Fruit fly (Drosophila melanogaster) whole organism, embryonic: ENCODE data around the gene CG43136.

Source experiments
- Ada2b ChIP-seq: fragments of 200-800 bp; sonication (Bioruptor generic); IDR thresholded peaks from 2 replicates; pipeline ENCODE4 v1.3.6; 2022; ENCODE audit warnings: missing biosample characterization, missing genetic modification characterization
- Bteb2 ChIP-seq: fragments of 200-800 bp; sonication (Bioruptor generic); optimal IDR thresholded peaks from 2 replicates; lab custom pipeline; 2016; ENCODE audit warnings: missing biosample characterization, missing genetic modification characterization
- CG10147 ChIP-seq: fragments of 200-800 bp; sonication (Bioruptor generic); optimal IDR thresholded peaks from 2 replicates; lab custom pipeline; 2019; ENCODE audit warnings: missing biosample characterization, mild to moderate bottlenecking, missing genetic modification characterization, moderate library complexity
- CG10209 ChIP-seq: fragments of 200-800 bp; sonication (Bioruptor generic); optimal IDR thresholded peaks from 3 replicates; lab custom pipeline; 2017; ENCODE audit warnings: missing biosample characterization, mild to moderate bottlenecking, missing genetic modification characterization, missing genetic modification reagents
- CG10462 ChIP-seq: fragments of 200-800 bp; sonication (Bioruptor generic); optimal IDR thresholded peaks from 2 replicates; lab custom pipeline; 2016; ENCODE audit warnings: missing biosample characterization, missing genetic modification characterization
- CG10565 ChIP-seq: fragments of 200-800 bp; sonication (Bioruptor generic); optimal IDR thresholded peaks from 3 replicates; lab custom pipeline; 2016; ENCODE audit warnings: missing biosample characterization, mild to moderate bottlenecking, missing genetic modification characterization
- CG1529 ChIP-seq: fragments of 200-800 bp; sonication (Bioruptor generic); optimal IDR thresholded peaks from 3 replicates; lab custom pipeline; 2018; ENCODE audit warnings: missing biosample characterization, missing genetic modification characterization
- CG17359 ChIP-seq: fragments of 200-800 bp; sonication (Bioruptor generic); optimal IDR thresholded peaks from 3 replicates; lab custom pipeline; 2018; ENCODE audit warnings: missing biosample characterization, mild to moderate bottlenecking, missing genetic modification characterization, moderate library complexity
- CG17361 ChIP-seq: fragments of 200-800 bp; sonication (Bioruptor generic); IDR thresholded peaks from 3 replicates; pipeline ENCODE4 v1.3.6; 2022; ENCODE audit warnings: missing biosample characterization, missing genetic modification characterization
- CG17612 ChIP-seq: fragments of 200-800 bp; sonication (Bioruptor generic); IDR thresholded peaks from 2 replicates; pipeline ENCODE4 v1.3.6; 2022; ENCODE audit warnings: missing biosample characterization, missing genetic modification characterization
- CG17829 ChIP-seq: fragments of 200-800 bp; optimal IDR thresholded peaks from 2 replicates; lab custom pipeline; 2019; ENCODE audit warnings: missing biosample characterization, mild to moderate bottlenecking, missing genetic modification characterization, moderate library complexity
- CG18599 ChIP-seq: fragments of 200-800 bp; sonication (Bioruptor generic); optimal IDR thresholded peaks from 3 replicates; lab custom pipeline; 2017; ENCODE audit warnings: missing biosample characterization, missing genetic modification characterization, mild to moderate bottlenecking, moderate library complexity, missing genetic modification reagents
- CG2116 ChIP-seq: fragments of 200-800 bp; sonication (Bioruptor generic); optimal IDR thresholded peaks from 3 replicates; lab custom pipeline; 2018; ENCODE audit warnings: missing biosample characterization, mild to moderate bottlenecking, missing genetic modification characterization
- CG2889 ChIP-seq: fragments of 200-800 bp; sonication (Bioruptor generic); IDR thresholded peaks from 3 replicates; pipeline ENCODE4 v1.3.6; 2022; ENCODE audit warnings: missing biosample characterization, missing genetic modification characterization
- CG3163 ChIP-seq: fragments of 200-800 bp; sonication (Bioruptor generic); optimal IDR thresholded peaks from 3 replicates; lab custom pipeline; 2016; ENCODE audit warnings: missing biosample characterization, missing genetic modification characterization
- CG34376 ChIP-seq: fragments of 200-800 bp; sonication (Bioruptor generic); optimal IDR thresholded peaks from 2 replicates; lab custom pipeline; 2018; ENCODE audit warnings: missing biosample characterization, mild to moderate bottlenecking, missing genetic modification characterization
- CG3726 ChIP-seq: fragments of 200-800 bp; sonication (Bioruptor generic); IDR thresholded peaks from 3 replicates; pipeline ENCODE4, ENCODE4 v1.3.6; 2022; ENCODE audit warnings: missing biosample characterization, missing genetic modification characterization
- CG3847 ChIP-seq: fragments of 200-800 bp; sonication (Bioruptor generic); IDR thresholded peaks from 2 replicates; pipeline ENCODE4 v1.3.6; 2022; ENCODE audit warnings: missing biosample characterization, missing genetic modification characterization
- CG4820 ChIP-seq: fragments of 200-800 bp; sonication (Bioruptor generic); optimal IDR thresholded peaks from 3 replicates; lab custom pipeline; 2016; ENCODE audit warnings: missing biosample characterization, missing genetic modification characterization
- CG8765 ChIP-seq: fragments of 200-800 bp; sonication (Bioruptor generic); IDR thresholded peaks from 2 replicates; pipeline ENCODE4 v1.3.6; 2022; ENCODE audit warnings: missing biosample characterization, missing genetic modification characterization
- CG9609 ChIP-seq: fragments of 200-800 bp; sonication (Bioruptor generic); optimal IDR thresholded peaks from 3 replicates; lab custom pipeline; 2016; ENCODE audit warnings: missing biosample characterization, missing genetic modification characterization
- Chrac-16 ChIP-seq: fragments of 200-800 bp; sonication (Bioruptor generic); optimal IDR thresholded peaks from 3 replicates; lab custom pipeline; 2016; ENCODE audit warnings: missing biosample characterization, missing genetic modification characterization
- Dip3 ChIP-seq: fragments of 200-800 bp; sonication (Bioruptor generic); optimal IDR thresholded peaks from 3 replicates; lab custom pipeline; 2016; ENCODE audit warnings: missing biosample characterization, missing genetic modification characterization
- Dp ChIP-seq: fragments of 200-800 bp; sonication (Bioruptor generic); optimal IDR thresholded peaks from 2 replicates; lab custom pipeline; 2018; ENCODE audit warnings: missing biosample characterization, mild to moderate bottlenecking, missing genetic modification characterization, moderate library complexity
- Fer1 ChIP-seq: fragments of 200-800 bp; sonication (Bioruptor generic); optimal IDR thresholded peaks from 2 replicates; lab custom pipeline; 2017; ENCODE audit warnings: missing biosample characterization, mild to moderate bottlenecking, missing genetic modification characterization
- GATAe ChIP-seq: fragments of 200-800 bp; sonication (Bioruptor generic); conservative IDR thresholded peaks from 2 replicates; pipeline ENCODE4 v1.3.6; 2022; ENCODE audit warnings: missing biosample characterization, missing genetic modification characterization
- NFAT ChIP-seq: fragments of 200-800 bp; sonication (Bioruptor generic); IDR thresholded peaks from 2 replicates; pipeline ENCODE4 v1.3.6; 2022; ENCODE audit warnings: missing biosample characterization, missing genetic modification characterization
- Nf-YB ChIP-seq: fragments of 200-800 bp; sonication (Bioruptor generic); optimal IDR thresholded peaks from 3 replicates; lab custom pipeline; 2019; ENCODE audit warnings: missing biosample characterization, mild to moderate bottlenecking, missing genetic modification characterization, moderate library complexity
- Nf-YC ChIP-seq: fragments of 200-800 bp; optimal IDR thresholded peaks from 3 replicates; lab custom pipeline; 2019; ENCODE audit warnings: missing biosample characterization, mild to moderate bottlenecking, missing genetic modification characterization, moderate library complexity
- Oaz ChIP-seq: fragments of 200-800 bp; sonication (Bioruptor generic); IDR thresholded peaks from 2 replicates; pipeline ENCODE4 v1.3.6; 2022; ENCODE audit warnings: missing biosample characterization, missing genetic modification characterization
- Trl ChIP-seq, 3 experiments: fragments of >200 bp in 2 of 3; fragments of 200-800 bp in 1 of 3; sonication (Bioruptor generic) in 1 of 3; optimal IDR thresholded peaks; 2 replicates in 1 of 3; 3 replicates in 2 of 3; lab custom pipeline; 2016 to 2017; ENCODE audit warnings: missing biosample characterization in 1 of 3, missing genetic modification characterization in 1 of 3
- ab ChIP-seq: fragments of 200-800 bp; sonication (Bioruptor generic); optimal IDR thresholded peaks from 2 replicates; lab custom pipeline; 2016; ENCODE audit warnings: missing biosample characterization, missing genetic modification characterization
- chm ChIP-seq: fragments of 200-800 bp; sonication (Bioruptor generic); IDR thresholded peaks from 2 replicates; pipeline ENCODE4 v1.3.6; 2022; ENCODE audit warnings: missing biosample characterization, missing genetic modification characterization
- chn ChIP-seq: fragments of 200-800 bp; sonication (Bioruptor generic); optimal IDR thresholded peaks from 2 replicates; lab custom pipeline; 2016; ENCODE audit warnings: missing biosample characterization, missing genetic modification characterization
- dimm ChIP-seq: fragments of 200-800 bp; sonication (Bioruptor generic); IDR thresholded peaks from 2 replicates; pipeline ENCODE4 v1.3.6; 2022; ENCODE audit warnings: missing biosample characterization, missing genetic modification characterization
- dysf ChIP-seq: fragments of 200-800 bp; sonication (Bioruptor generic); IDR thresholded peaks from 3 replicates; pipeline ENCODE4 v1.3.6; 2022; ENCODE audit warnings: missing biosample characterization, missing genetic modification characterization
- fru ChIP-seq: fragments of >200 bp; optimal IDR thresholded peaks from 2 replicates; lab custom pipeline; 2017
- gce ChIP-seq: fragments of 200-800 bp; sonication (Bioruptor generic); IDR thresholded peaks from 3 replicates; pipeline ENCODE4 v1.3.6; 2022; ENCODE audit warnings: missing biosample characterization, missing genetic modification characterization
- gsb-n ChIP-seq: fragments of 200-800 bp; sonication (Bioruptor generic); optimal IDR thresholded peaks from 3 replicates; lab custom pipeline; 2018; ENCODE audit warnings: missing biosample characterization, mild to moderate bottlenecking, missing genetic modification characterization
- jigr1 ChIP-seq: fragments of 200-800 bp; sonication (Bioruptor generic); IDR thresholded peaks from 3 replicates; pipeline ENCODE4 v1.3.6; 2022; ENCODE audit warnings: missing biosample characterization, missing genetic modification characterization
- klu ChIP-seq: fragments of 200-800 bp; sonication (Bioruptor generic); IDR thresholded peaks from 2 replicates; pipeline ENCODE4 v1.3.6; 2022; ENCODE audit warnings: missing biosample characterization, missing genetic modification characterization
- lbe ChIP-seq: fragments of 200-800 bp; sonication (Bioruptor generic); optimal IDR thresholded peaks from 2 replicates; lab custom pipeline; 2016; ENCODE audit warnings: missing biosample characterization, mild to moderate bottlenecking, missing genetic modification characterization
- mam ChIP-seq: fragments of 200-800 bp; sonication (Bioruptor generic); optimal IDR thresholded peaks from 3 replicates; lab custom pipeline; 2016; ENCODE audit warnings: missing biosample characterization, missing genetic modification characterization
- onecut ChIP-seq: fragments of 200-800 bp; sonication (Bioruptor generic); IDR thresholded peaks from 2 replicates; pipeline ENCODE4 v1.3.6; 2022; ENCODE audit warnings: missing biosample characterization, missing genetic modification characterization
- ranshi ChIP-seq: fragments of 200-800 bp; sonication (Bioruptor generic); IDR thresholded peaks from 2 replicates; pipeline ENCODE4 v1.3.6; 2022; ENCODE audit warnings: missing biosample characterization, missing genetic modification characterization
- schlank ChIP-seq: fragments of 200-800 bp; sonication (Bioruptor generic); optimal IDR thresholded peaks from 2 replicates; lab custom pipeline; 2018; ENCODE audit warnings: missing biosample characterization, mild to moderate bottlenecking, missing genetic modification characterization
- sima ChIP-seq: fragments of 200-800 bp; sonication (Bioruptor generic); optimal IDR thresholded peaks from 2 replicates; lab custom pipeline; 2016; ENCODE audit warnings: missing biosample characterization, missing genetic modification characterization
- sisA ChIP-seq: fragments of 200-800 bp; sonication (Bioruptor generic); IDR thresholded peaks from 2 replicates; pipeline ENCODE4 v1.3.6; 2022; ENCODE audit warnings: missing biosample characterization, missing genetic modification characterization
- tll ChIP-seq, 2 experiments: fragments of 200-800 bp in 1 of 2; fragments of >200 bp in 1 of 2; sonication (Bioruptor generic) in 1 of 2; optimal IDR thresholded peaks; 2 replicates each; lab custom pipeline; 2017 to 2019; ENCODE audit warnings: missing biosample characterization in 2 of 2, missing genetic modification characterization in 2 of 2, mild to moderate bottlenecking in 1 of 2, moderate library complexity in 1 of 2
- twi ChIP-seq: fragments of 200-800 bp; optimal IDR thresholded peaks from 2 replicates; lab custom pipeline; 2019; ENCODE audit warnings: missing biosample characterization, mild to moderate bottlenecking, missing genetic modification characterization, moderate library complexity
- vvl ChIP-seq: fragments of 200-800 bp; sonication (Bioruptor generic); IDR thresholded peaks from 2 replicates; pipeline ENCODE4 v1.3.6; 2022; ENCODE audit warnings: missing biosample characterization, missing genetic modification characterization

Gene CG43136

dm6 chrX:5901628-5902213, 48.2 kb downstream of the CG43136 start (continued):
- TF ChIP-seq CG18599 (GFP tag; lab: Kevin White, UChicago) = peak; percentile 54
- no peak for TF ChIP-seq CG1529
- no peak for TF ChIP-seq jigr1
- no peak for TF ChIP-seq Chrac-16 (GFP tag; lab: Kevin White, UChicago)
- no peak; the same call in 1 of the 2 replicates for TF ChIP-seq Ada2b (GFP tag; lab: Robert Waterston, UW)
- TF ChIP-seq dimm = no peak
- TF ChIP-seq CG10209 (GFP tag; lab: Kevin White, UChicago) = peak; percentile 33
- no peak for TF ChIP-seq CG10147 (GFP tag; lab: Kevin White, UChicago)
- TF ChIP-seq CG3726 (GFP tag; lab: Robert Waterston, UW) = no peak
- TF ChIP-seq mam = peak; percentile 19
- TF ChIP-seq CG3847 (GFP tag; lab: Robert Waterston, UW) = peak; percentile 31
- TF ChIP-seq chm (GFP tag; lab: Robert Waterston, UW) = peak; percentile 64; the same call in 1 of the 2 replicates
- no peak for TF ChIP-seq gce (GFP tag; lab: Robert Waterston, UW)
- TF ChIP-seq Bteb2 = no peak
- TF ChIP-seq CG17361 (GFP tag; lab: Robert Waterston, UW) = no peak
- peak; percentile 29 for TF ChIP-seq Fer1 (GFP tag; lab: Kevin White, UChicago)
- no peak for TF ChIP-seq CG17612
- TF ChIP-seq tll (GFP tag; optimal IDR thresholded peaks at IDR 0.05; lab: Kevin White, UChicago) = peak in 1 of 2 experiments; percentile 6
- no peak for TF ChIP-seq Dip3 (GFP tag; lab: Kevin White, UChicago)
- TF ChIP-seq Nf-YB = peak; percentile 4
- TF ChIP-seq klu (GFP tag; lab: Robert Waterston, UW) = no peak
- no peak for TF ChIP-seq sima (GFP tag; lab: Kevin White, UChicago)
- peak; percentile 23 for TF ChIP-seq CG2116 (GFP tag; lab: Kevin White, UChicago)
- no peak for TF ChIP-seq dysf (GFP tag; lab: Robert Waterston, UW)
- TF ChIP-seq CG3163 (GFP tag; lab: Kevin White, UChicago) = no peak
- peak; percentile 54 for TF ChIP-seq CG34376 (GFP tag; lab: Kevin White, UChicago)
- peak; percentile 37 for TF ChIP-seq CG17829 (tag; lab: Kevin White, UChicago)
- TF ChIP-seq Trl (optimal IDR thresholded peaks at IDR 0.05; lab: Kevin White, UChicago) = peak; percentile 65
- TF ChIP-seq Trl (GFP tag; optimal IDR thresholded peaks at IDR 0.05; lab: Kevin White, UChicago) = peak; percentile 29
- no peak for TF ChIP-seq fru
- peak; percentile 40; the same call in 1 of the 2 replicates for TF ChIP-seq ranshi (GFP tag; lab: Robert Waterston, UW)
- TF ChIP-seq CG9609 (GFP tag; lab: Kevin White, UChicago) = peak; percentile 26
- TF ChIP-seq CG8765 = no peak
- TF ChIP-seq CG2889 (GFP tag; lab: Robert Waterston, UW) = no peak
- TF ChIP-seq Nf-YC (tag; lab: Kevin White, UChicago) = peak; percentile 45
- peak; percentile 6 for TF ChIP-seq CG17359
- no peak for TF ChIP-seq schlank (tag; lab: Kevin White, UChicago)
- TF ChIP-seq ab (GFP tag; lab: Kevin White, UChicago) = no peak
- TF ChIP-seq gsb-n = peak; percentile 47
- no peak; the same call in 1 of the 2 replicates for TF ChIP-seq onecut (GFP tag; lab: Robert Waterston, UW)
- peak; percentile 41 for TF ChIP-seq lbe (GFP tag; lab: Kevin White, UChicago)
- TF ChIP-seq sisA (GFP tag; lab: Robert Waterston, UW) = no peak
- TF ChIP-seq GATAe (GFP tag; lab: Robert Waterston, UW) = no peak
- TF ChIP-seq CG10462 (GFP tag; lab: Kevin White, UChicago) = no peak
- TF ChIP-seq Dp (GFP tag; lab: Kevin White, UChicago) = no peak
- TF ChIP-seq NFAT (GFP tag; lab: Robert Waterston, UW) = peak; percentile 32; the same call in 1 of the 2 replicates
- TF ChIP-seq twi (tag; lab: Kevin White, UChicago) = no peak
- TF ChIP-seq chn (GFP tag; lab: Kevin White, UChicago) = peak; percentile 34
- no peak for TF ChIP-seq CG10565 (GFP tag; lab: Kevin White, UChicago)
- TF ChIP-seq Oaz (GFP tag; lab: Robert Waterston, UW) = no peak
- TF ChIP-seq vvl (GFP tag; lab: Robert Waterston, UW) = peak; percentile 61; the same call in 1 of the 2 replicates
- no peak for TF ChIP-seq CG4820 (GFP tag; lab: Kevin White, UChicago)
